Fruit fly (Drosophila melanogaster) whole organism, pupa: ENCODE measurements around the gene eater.

Source experiments
- CG10348 ChIP-seq: fragments of 200-800 bp; sonication (Bioruptor generic); IDR thresholded peaks from 2 replicates; pipeline ENCODE4 v1.3.6; 2022; ENCODE audit warnings: missing biosample characterization, missing genetic modification characterization
- CG12605 ChIP-seq: fragments of 200-800 bp; sonication (Bioruptor generic); IDR thresholded peaks from 2 replicates; pipeline ENCODE4 v1.3.6; 2022; ENCODE audit warnings: missing biosample characterization, missing genetic modification characterization
- CG13204 ChIP-seq: fragments of 200-800 bp; sonication (Bioruptor generic); optimal IDR thresholded peaks from 2 replicates; lab custom pipeline; 2018; ENCODE audit warnings: missing biosample characterization, mild to moderate bottlenecking, missing genetic modification characterization, moderate library complexity
- CG14655 ChIP-seq: fragments of 200-800 bp; sonication (Bioruptor generic); optimal IDR thresholded peaks from 3 replicates; lab custom pipeline; 2017; ENCODE audit warnings: mild to moderate bottlenecking, missing biosample characterization, missing genetic modification reagents, missing genetic modification characterization
- CG15710 ChIP-seq: fragments of 200-800 bp; sonication (Bioruptor generic); optimal IDR thresholded peaks from 2 replicates; lab custom pipeline; 2018; ENCODE audit warnings: missing biosample characterization, mild to moderate bottlenecking, missing genetic modification characterization, moderate library complexity
- CG17806 ChIP-seq: fragments of 200-800 bp; sonication (Bioruptor generic); optimal IDR thresholded peaks from 2 replicates; lab custom pipeline; 2018; ENCODE audit warnings: missing biosample characterization, mild to moderate bottlenecking, missing genetic modification characterization, moderate library complexity
- CG32121 ChIP-seq: fragments of 200-800 bp; sonication (Bioruptor generic); IDR thresholded peaks from 2 replicates; pipeline ENCODE4 v1.3.6; 2022; ENCODE audit warnings: missing biosample characterization, missing genetic modification characterization
- CG34367 ChIP-seq: fragments of 200-800 bp; sonication (Bioruptor generic); optimal IDR thresholded peaks from 2 replicates; lab custom pipeline; 2018; ENCODE audit warnings: missing biosample characterization, mild to moderate bottlenecking, missing genetic modification characterization
- CG4496 ChIP-seq: fragments of 200-800 bp; sonication (Bioruptor generic); IDR thresholded peaks from 3 replicates; pipeline ENCODE4 v1.3.6; 2022; ENCODE audit warnings: missing biosample characterization, missing genetic modification characterization
- CG8159 ChIP-seq: fragments of 200-800 bp; sonication (Bioruptor generic); optimal IDR thresholded peaks from 3 replicates; lab custom pipeline; 2018; ENCODE audit warnings: missing biosample characterization, mild to moderate bottlenecking, missing genetic modification characterization, moderate library complexity
- CG8301 ChIP-seq: fragments of 200-800 bp; sonication (Bioruptor generic); optimal IDR thresholded peaks from 2 replicates; lab custom pipeline; 2018; ENCODE audit warnings: missing biosample characterization, mild to moderate bottlenecking, missing genetic modification characterization
- CG9948 ChIP-seq: fragments of 200-800 bp; sonication (Bioruptor generic); optimal IDR thresholded peaks from 2 replicates; lab custom pipeline; 2018; ENCODE audit warnings: missing biosample characterization, mild to moderate bottlenecking, missing genetic modification characterization, moderate library complexity
- D1 ChIP-seq: fragments of 200-800 bp; sonication (Bioruptor generic); optimal IDR thresholded peaks from 2 replicates; lab custom pipeline; 2018; ENCODE audit warnings: missing biosample characterization, mild to moderate bottlenecking, missing genetic modification characterization, moderate library complexity
- EcR ChIP-seq: fragments of 200-800 bp; sonication (Bioruptor generic); optimal IDR thresholded peaks from 3 replicates; lab custom pipeline; 2019; ENCODE audit warnings: missing biosample characterization, missing genetic modification characterization, mild to moderate bottlenecking, moderate library complexity, missing genetic modification reagents
- Ets98B ChIP-seq: fragments of 200-800 bp; sonication (Bioruptor generic); IDR thresholded peaks from 2 replicates; pipeline ENCODE4 v1.3.6; 2022; ENCODE audit warnings: missing biosample characterization, missing genetic modification characterization
- Pif1B ChIP-seq: fragments of 200-800 bp; sonication (Bioruptor generic); optimal IDR thresholded peaks from 3 replicates; lab custom pipeline; 2016; ENCODE audit warnings: missing biosample characterization, missing genetic modification characterization
- Snoo ChIP-seq: fragments of 200-800 bp; sonication (Bioruptor generic); optimal IDR thresholded peaks from 3 replicates; lab custom pipeline; 2017; ENCODE audit warnings: missing biosample characterization, mild to moderate bottlenecking, missing genetic modification characterization, inconsistent platforms
- fd96Ca ChIP-seq: fragments of 200-800 bp; sonication (Bioruptor generic); IDR thresholded peaks from 3 replicates; pipeline ENCODE4 v1.3.6; 2022; ENCODE audit warnings: missing biosample characterization, missing genetic modification characterization
- gl ChIP-seq: fragments of 200-800 bp; sonication (Bioruptor generic); optimal IDR thresholded peaks from 2 replicates; lab custom pipeline; 2018; ENCODE audit warnings: missing biosample characterization, mild to moderate bottlenecking, missing genetic modification characterization

The eater gene

dm6 chr3R:27067362-27067761 is 32.1 kb downstream of the eater start:
- TF ChIP-seq CG14655 (GFP tag; lab: Kevin White, UChicago) (no peak), CG15710 (tag; lab: Kevin White, UChicago) (no peak), Pif1B (GFP tag; lab: Kevin White, UChicago) (no peak), CG34367 (no peak), CG8301 (tag; lab: Kevin White, UChicago) (no peak), EcR (GFP tag; lab: Kevin White, UChicago) (no peak), Ets98B (GFP tag; lab: Robert Waterston, UW) (no peak)
- TF ChIP-seq, all 21 proteins: peak for 0

- no peak for TF ChIP-seq CG9948 (tag; lab: Kevin White, UChicago)
- no peak for TF ChIP-seq CG10348 (GFP tag; lab: Robert Waterston, UW)
- TF ChIP-seq CG34367: no peak
- TF ChIP-seq Pif1B (GFP tag; lab: Kevin White, UChicago): no peak
- TF ChIP-seq CG12605: no peak
- TF ChIP-seq CG4496 (GFP tag; lab: Robert Waterston, UW): no peak
- TF ChIP-seq Ets98B (GFP tag; lab: Robert Waterston, UW): no peak
- TF ChIP-seq gl (tag; lab: Kevin White, UChicago): no peak
- TF ChIP-seq CG14655 (GFP tag; lab: Kevin White, UChicago): no peak
- TF ChIP-seq CG17806 (tag; lab: Kevin White, UChicago): no peak
- no peak for TF ChIP-seq fd96Ca (GFP tag; lab: Robert Waterston, UW)
- no peak for TF ChIP-seq CG8301 (tag; lab: Kevin White, UChicago)
Observed at dm6 chr3R:27065136-27065535, 34.3 kb downstream of the eater start, which contains the start of gene CG43935. TSS of gene CG43935 (plus strand) at chr3R:27065436.

DNA sequence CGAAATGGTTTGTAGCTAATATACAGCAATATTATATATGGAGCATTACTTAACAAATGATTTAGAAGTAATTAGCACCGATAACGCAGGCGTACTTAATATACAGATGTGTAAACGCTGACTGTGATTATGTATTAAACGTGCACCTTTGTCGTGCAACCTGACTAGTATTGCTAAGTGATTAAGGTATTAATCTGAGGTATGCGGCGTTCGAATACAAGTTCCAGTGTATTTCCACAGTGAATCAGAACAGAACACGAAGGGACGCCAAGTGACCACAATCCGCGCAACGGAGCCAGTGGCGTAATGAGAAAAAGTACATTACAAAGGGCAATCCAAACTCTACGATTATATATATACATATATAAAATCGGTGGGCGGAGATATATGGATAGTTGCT is 35.4 kb downstream of the eater start, which contains the start of gene Nep5:
Nep5 (minus strand) TSS at position 101 of the 400 bp plus-strand sequence.
- TF ChIP-seq CG12605 (no peak), Snoo (tag; lab: Kevin White, UChicago) (no peak), CG10348 (GFP tag; lab: Robert Waterston, UW) (no peak), CG8159 (tag; lab: Kevin White, UChicago) (no peak), CG15710 (tag; lab: Kevin White, UChicago) (no peak), CG34367 (no peak), EcR (GFP tag; lab: Kevin White, UChicago) (no peak), CG32121 (GFP tag; lab: Robert Waterston, UW) (no peak), CG4496 (GFP tag; lab: Robert Waterston, UW) (no peak)

dm6 chr3R:27061916-27062315 is 37.6 kb downstream of the eater start, which contains the start of gene CG34292:
TSS of gene CG34292 (plus strand) at chr3R:27062216.
- TF ChIP-seq CG17806 (tag; lab: Kevin White, UChicago): no peak
- TF ChIP-seq D1 (tag; lab: Kevin White, UChicago): no peak
- TF ChIP-seq CG12605: no peak
- no peak for TF ChIP-seq CG13204 (GFP tag; lab: Kevin White, UChicago)
- no peak for TF ChIP-seq gl (tag; lab: Kevin White, UChicago)
- TF ChIP-seq Ets98B (GFP tag; lab: Robert Waterston, UW): no peak
- no peak for TF ChIP-seq CG34367
- TF ChIP-seq CG8159 (tag; lab: Kevin White, UChicago): no peak
- no peak for TF ChIP-seq EcR (GFP tag; lab: Kevin White, UChicago)
- no peak for TF ChIP-seq CG9948 (tag; lab: Kevin White, UChicago)
- TF ChIP-seq CG4496 (GFP tag; lab: Robert Waterston, UW): no peak

dm6 chr3R:27056152-27056551 is 43.3 kb downstream of the eater start:
- TF ChIP-seq CG8159 (tag; lab: Kevin White, UChicago): no peak
- no peak for TF ChIP-seq CG14655 (GFP tag; lab: Kevin White, UChicago)
- no peak for TF ChIP-seq CG34367
- no peak for TF ChIP-seq CG13204 (GFP tag; lab: Kevin White, UChicago)
- no peak for TF ChIP-seq fd96Ca (GFP tag; lab: Robert Waterston, UW)
- TF ChIP-seq CG8301 (tag; lab: Kevin White, UChicago): no peak

dm6 chr3R:27049549-27049948 is 49.9 kb downstream of the eater start:
- TF ChIP-seq CG15710 (tag; lab: Kevin White, UChicago) (no peak), CG12605 (no peak), CG9948 (tag; lab: Kevin White, UChicago) (no peak), CG32121 (GFP tag; lab: Robert Waterston, UW) (no peak), CG10348 (GFP tag; lab: Robert Waterston, UW) (no peak), gl (tag; lab: Kevin White, UChicago) (no peak)
- TF ChIP-seq, all 21 proteins: peak for 0

DNA sequence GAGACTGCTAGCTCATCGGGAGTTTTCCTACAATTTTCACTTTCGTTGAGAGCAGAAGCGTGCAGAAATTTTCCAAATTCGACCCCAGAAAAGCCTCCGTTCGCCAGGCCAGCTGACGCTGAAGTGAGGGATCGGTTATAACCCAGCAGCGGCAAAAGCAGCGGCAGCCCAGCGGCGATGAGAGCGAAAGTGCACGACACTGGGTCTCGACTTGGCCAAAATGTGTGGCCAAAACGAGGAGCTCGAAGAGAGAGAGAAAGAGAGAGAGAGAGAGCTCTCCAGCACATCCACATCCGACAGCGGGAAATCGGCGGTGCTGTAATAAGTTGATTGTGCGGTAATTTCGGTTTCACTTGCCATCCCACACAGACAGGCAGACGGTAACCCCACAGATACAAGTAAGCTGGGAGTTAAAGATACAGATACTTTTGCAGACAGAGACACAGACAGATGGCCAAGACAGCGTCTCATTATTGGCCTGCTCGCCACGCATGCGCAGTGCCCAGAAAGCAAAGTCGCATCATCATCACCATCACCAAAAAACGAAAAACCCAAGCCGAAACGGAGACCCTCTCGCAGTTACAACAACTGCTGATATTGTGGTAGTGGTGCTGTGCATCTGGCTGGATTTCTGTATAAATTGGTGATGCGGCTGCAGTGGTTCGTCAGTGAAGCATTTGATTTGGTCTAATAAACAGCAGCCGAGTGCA is 50.8 kb downstream of the eater start, which contains the start of gene TwdlT:
TwdlT (plus strand) TSS at position 660 of the 710 bp plus-strand sequence.
- TF ChIP-seq CG34367 (no peak), Snoo (tag; lab: Kevin White, UChicago) (peak; percentile 0), CG17806 (tag; lab: Kevin White, UChicago) (no peak)
- TF ChIP-seq, all 21 proteins: peak for 1
